Worm (Caenorhabditis elegans) whole organism, late embryonic: ENCODE measurements around the gene paqr-2.
A peak's percentile ranks its signal among the peaks of the same experiment; 100 is the strongest.

ENCODE experiments used
- C08G9.2 ChIP-seq: sonication (generic microtip); optimal IDR thresholded peaks from 2 replicates; lab custom pipeline; 2016; ENCODE audit warnings: mild to moderate bottlenecking, missing genetic modification characterization, moderate library complexity, missing compliant biosample characterization
- T23F11.4 ChIP-seq: fragments of 200-800 bp; sonication (Bioruptor generic); optimal IDR thresholded peaks from 2 replicates; lab custom pipeline; 2018; ENCODE audit warnings: mild to moderate bottlenecking, missing genetic modification characterization, missing compliant biosample characterization
- Y22D7AL.16 ChIP-seq: sonication (generic microtip); optimal IDR thresholded peaks from 2 replicates; lab custom pipeline; 2016; ENCODE audit warnings: missing genetic modification characterization, missing compliant biosample characterization
- ahr-1 ChIP-seq: sonication (generic microtip); optimal IDR thresholded peaks from 2 replicates; lab custom pipeline; 2016; ENCODE audit warnings: missing genetic modification characterization, missing compliant biosample characterization
- ama-1 ChIP-seq: fragments of 150-350 bp; optimal IDR thresholded peaks from 2 replicates; lab custom pipeline; 2014
- ceh-2 ChIP-seq: sonication (generic microtip); optimal IDR thresholded peaks from 2 replicates; lab custom pipeline; 2016; ENCODE audit warnings: missing genotype, missing genetic modification characterization, missing compliant biosample characterization
- ceh-22 ChIP-seq: sonication (generic microtip); optimal IDR thresholded peaks from 2 replicates; lab custom pipeline; 2017; ENCODE audit warnings: missing biosample characterization, missing genetic modification characterization
- ceh-24 ChIP-seq: sonication (generic microtip); optimal IDR thresholded peaks from 2 replicates; lab custom pipeline; 2016; ENCODE audit warnings: mild to moderate bottlenecking, missing genetic modification characterization, missing compliant biosample characterization
- ceh-45 ChIP-seq: fragments of 200-800 bp; sonication (Bioruptor generic); IDR thresholded peaks from 2 replicates; pipeline ENCODE4 v1.3.6; 2022; ENCODE audit warnings: missing genetic modification reagents, missing genetic modification characterization, missing compliant biosample characterization
- ceh-6 ChIP-seq: fragments of 200-800 bp; sonication (Bioruptor generic); optimal IDR thresholded peaks from 2 replicates; lab custom pipeline; 2018; ENCODE audit warnings: mild to moderate bottlenecking, missing genetic modification characterization, missing compliant biosample characterization
- ceh-9 ChIP-seq: sonication (generic microtip); optimal IDR thresholded peaks from 2 replicates; lab custom pipeline; 2016; ENCODE audit warnings: mild to moderate bottlenecking, missing genetic modification characterization, inconsistent platforms, missing compliant biosample characterization
- dve-1 ChIP-seq: sonication (generic microtip); optimal IDR thresholded peaks from 2 replicates; lab custom pipeline; 2017; ENCODE audit warnings: antibody characterized with exemption, mild to moderate bottlenecking, missing genetic modification characterization, missing compliant biosample characterization
- elt-2 ChIP-seq: sonication (generic microtip); optimal IDR thresholded peaks from 2 replicates; lab custom pipeline; 2016; ENCODE audit warnings: missing genetic modification reagents, missing genetic modification characterization, missing compliant biosample characterization
- ets-4 ChIP-seq: sonication (generic microtip); optimal IDR thresholded peaks from 2 replicates; lab custom pipeline; 2016; ENCODE audit warnings: missing genetic modification characterization, missing compliant biosample characterization
- eyg-1 ChIP-seq: sonication (generic microtip); optimal IDR thresholded peaks from 2 replicates; lab custom pipeline; 2016; ENCODE audit warnings: missing genotype, missing genetic modification characterization, missing compliant biosample characterization
- fax-1 ChIP-seq: sonication (generic microtip); optimal IDR thresholded peaks from 2 replicates; lab custom pipeline; 2016; ENCODE audit warnings: missing genotype, missing genetic modification characterization, missing compliant biosample characterization
- fkh-10 ChIP-seq: fragments of 150-350 bp; optimal IDR thresholded peaks from 2 replicates; lab custom pipeline; 2014; ENCODE audit warnings: missing biosample characterization, missing genetic modification reagents, missing genetic modification characterization
- hlh-15 ChIP-seq: sonication (generic microtip); optimal IDR thresholded peaks from 2 replicates; lab custom pipeline; 2016; ENCODE audit warnings: missing genetic modification characterization, missing compliant biosample characterization
- hlh-6 ChIP-seq: sonication (generic microtip); optimal IDR thresholded peaks from 2 replicates; lab custom pipeline; 2016; ENCODE audit warnings: missing genotype, missing genetic modification characterization, missing compliant biosample characterization
- hlh-8 ChIP-seq: sonication (generic microtip); optimal IDR thresholded peaks from 2 replicates; lab custom pipeline; 2016; ENCODE audit warnings: missing genotype, missing genetic modification characterization, missing compliant biosample characterization
- lim-6 ChIP-seq: sonication (generic microtip); optimal IDR thresholded peaks from 2 replicates; lab custom pipeline; 2016; ENCODE audit warnings: missing genetic modification characterization, missing compliant biosample characterization
- lin-11 ChIP-seq: fragments of 200-800 bp; sonication (Bioruptor generic); optimal IDR thresholded peaks from 2 replicates; lab custom pipeline; 2018; ENCODE audit warnings: mild to moderate bottlenecking, missing genetic modification characterization, missing compliant biosample characterization
- madf-2 ChIP-seq: sonication (generic microtip); optimal IDR thresholded peaks from 2 replicates; lab custom pipeline; 2017; ENCODE audit warnings: missing genetic modification characterization, missing compliant biosample characterization
- nfya-1 ChIP-seq: sonication (generic microtip); optimal IDR thresholded peaks from 2 replicates; lab custom pipeline; 2017; ENCODE audit warnings: missing genetic modification characterization, mild to moderate bottlenecking, missing compliant biosample characterization, antibody characterized with exemption, moderate library complexity
- npax-4 ChIP-seq: sonication (generic microtip); optimal IDR thresholded peaks from 2 replicates; lab custom pipeline; 2016; ENCODE audit warnings: missing genetic modification characterization, missing compliant biosample characterization
- odd-2 ChIP-seq: sonication (generic microtip); optimal IDR thresholded peaks from 2 replicates; lab custom pipeline; 2017; ENCODE audit warnings: antibody characterized with exemption, mild to moderate bottlenecking, missing genetic modification characterization, missing compliant biosample characterization
- pat-9 ChIP-seq: fragments of 200-800 bp; sonication (Bioruptor generic); optimal IDR thresholded peaks from 2 replicates; lab custom pipeline; 2018; ENCODE audit warnings: mild to moderate bottlenecking, missing genetic modification characterization, moderate library complexity, missing compliant biosample characterization
- pha-2 ChIP-seq: sonication (generic microtip); optimal IDR thresholded peaks from 2 replicates; lab custom pipeline; 2017; ENCODE audit warnings: mild to moderate bottlenecking, missing genetic modification characterization, missing compliant biosample characterization
- pha-4 ChIP-seq: fragments of 150-350 bp; optimal IDR thresholded peaks from 2 replicates; lab custom pipeline; 2018; ENCODE audit warnings: missing biosample characterization, missing genetic modification reagents, missing genetic modification characterization
- pqm-1 ChIP-seq: sonication (generic microtip); optimal IDR thresholded peaks from 2 replicates; lab custom pipeline; 2016; ENCODE audit warnings: missing genetic modification characterization, missing compliant biosample characterization
- rnt-1 ChIP-seq: sonication (generic microtip); optimal IDR thresholded peaks from 2 replicates; lab custom pipeline; 2016; ENCODE audit warnings: missing genetic modification characterization, missing compliant biosample characterization
- sdc-2 ChIP-seq: sonication (generic microtip); optimal IDR thresholded peaks from 2 replicates; lab custom pipeline; 2016; ENCODE audit warnings: missing genotype, missing genetic modification characterization, missing compliant biosample characterization
- sox-2 ChIP-seq: fragments of 200-800 bp; sonication (Bioruptor generic); IDR thresholded peaks from 2 replicates; pipeline ENCODE4 v1.3.6; 2022; ENCODE audit warnings: missing genetic modification reagents, missing genetic modification characterization, missing compliant biosample characterization
- sox-4 ChIP-seq: sonication (generic microtip); optimal IDR thresholded peaks from 2 replicates; lab custom pipeline; 2017; ENCODE audit warnings: mild to moderate bottlenecking, missing genetic modification characterization, inconsistent platforms, missing compliant biosample characterization
- tbx-7 ChIP-seq: sonication (generic microtip); optimal IDR thresholded peaks from 2 replicates; lab custom pipeline; 2016; ENCODE audit warnings: missing genotype, missing genetic modification characterization, missing compliant biosample characterization
- ttx-3 ChIP-seq: sonication (generic microtip); optimal IDR thresholded peaks from 2 replicates; lab custom pipeline; 2016; ENCODE audit warnings: missing genetic modification reagents, missing genetic modification characterization, missing compliant biosample characterization
- unc-3 ChIP-seq, 2 experiments: fragments of 200-800 bp in 1 of 2; sonication (Bioruptor generic) in 1 of 2; sonication (generic microtip) in 1 of 2; conservative IDR thresholded peaks in 1 of 2; optimal IDR thresholded peaks in 1 of 2; 2 replicates each; pipeline versions ENCODE4 v1.3.6 to Lab custom; 2016 to 2022; ENCODE audit warnings: missing compliant biosample characterization in 2 of 2, missing genetic modification characterization in 2 of 2, missing genetic modification reagents in 1 of 2
- unc-42 ChIP-seq: sonication (generic microtip); optimal IDR thresholded peaks from 2 replicates; lab custom pipeline; 2016; ENCODE audit warnings: missing genotype, missing genetic modification characterization, missing compliant biosample characterization
- unc-55 ChIP-seq: sonication (generic microtip); optimal IDR thresholded peaks from 2 replicates; lab custom pipeline; 2017; ENCODE audit warnings: missing biosample characterization, missing genetic modification reagents, missing genetic modification characterization
- zip-5 ChIP-seq: sonication (generic microtip); optimal IDR thresholded peaks from 2 replicates; lab custom pipeline; 2016; ENCODE audit warnings: missing genetic modification characterization, missing compliant biosample characterization

The paqr-2 gene

ce11 chrIII:5407588-5407987 is 27.9 kb upstream of the paqr-2 start, which contains the start of gene W03A5.1:
TSS of gene W03A5.1 (plus strand) at chrIII:5407888.
- TF ChIP-seq npax-4 (tag; lab: Kevin White, UChicago) = no peak
- TF ChIP-seq elt-2 = no peak
- no peak for TF ChIP-seq ceh-2 (tag; lab: Kevin White, UChicago)
- no peak for TF ChIP-seq ceh-45 (GFP tag; lab: Robert Waterston, UW)

DNA sequence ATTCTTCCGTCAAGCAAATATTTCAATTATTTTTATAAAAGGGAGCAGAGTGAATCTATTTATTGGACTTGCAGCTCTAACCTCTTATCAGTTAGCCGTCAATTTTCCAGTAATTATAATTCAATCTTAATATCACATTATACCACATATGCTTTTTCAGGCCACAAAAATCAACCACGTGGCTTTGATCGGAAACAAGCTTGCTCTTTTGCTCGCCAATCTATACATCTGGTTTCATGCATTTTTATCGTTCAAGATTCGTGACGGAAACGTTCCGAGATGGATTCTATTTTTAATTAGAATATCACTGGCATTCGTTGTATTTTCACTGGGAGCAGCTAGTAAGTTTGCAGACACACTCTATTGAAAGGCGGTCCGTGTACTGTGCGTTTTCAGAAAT is 27.3 kb upstream of the paqr-2 start:
- TF ChIP-seq dve-1 (tag; lab: Kevin White, UChicago) (no peak), unc-55 (GFP tag; lab: Kevin White, UChicago) (no peak), zip-5 (tag; lab: Kevin White, UChicago) (no peak), lim-6 (tag; lab: Kevin White, UChicago) (no peak), odd-2 (tag; lab: Kevin White, UChicago) (no peak), madf-2 (tag; lab: Kevin White, UChicago) (no peak), ama-1 (no peak), ceh-9 (tag; lab: Kevin White, UChicago) (no peak), hlh-8 (tag; lab: Kevin White, UChicago) (no peak), tbx-7 (no peak), C08G9.2 (tag; lab: Kevin White, UChicago) (no peak), pat-9 (tag; lab: Kevin White, UChicago) (no peak), rnt-1 (tag; lab: Kevin White, UChicago) (no peak), lin-11 (tag; lab: Kevin White, UChicago) (no peak), ets-4 (tag; lab: Kevin White, UChicago) (no peak)

- TF ChIP-seq ahr-1 (tag; lab: Kevin White, UChicago) (no peak), ceh-45 (GFP tag; lab: Robert Waterston, UW) (no peak), pha-4 (no peak), ceh-22 (tag; lab: Kevin White, UChicago) (no peak), ceh-2 (tag; lab: Kevin White, UChicago) (no peak), pha-2 (tag; lab: Kevin White, UChicago) (no peak), ttx-3 (tag; lab: Kevin White, UChicago) (no peak), Y22D7AL.16 (tag; lab: Kevin White, UChicago) (no peak), npax-4 (tag; lab: Kevin White, UChicago) (no peak), ama-1 (no peak), pqm-1 (tag; lab: Kevin White, UChicago) (no peak), unc-42 (tag; lab: Kevin White, UChicago) (no peak), fkh-10 (no peak), unc-3 (GFP tag; conservative IDR thresholded peaks at IDR 0.05; lab: Robert Waterston, UW) (no peak), unc-3 (tag; optimal IDR thresholded peaks at IDR 0.05; lab: Kevin White, UChicago) (no peak), unc-55 (GFP tag; lab: Kevin White, UChicago) (no peak), lim-6 (tag; lab: Kevin White, UChicago) (no peak), sox-2 (GFP tag; lab: Robert Waterston, UW) (no peak), hlh-6 (tag; lab: Kevin White, UChicago) (no peak), ceh-24 (tag; lab: Kevin White, UChicago) (no peak)
Observed at ce11 chrIII:5406314-5406713, 26.6 kb upstream of the paqr-2 start.

- TF ChIP-seq nfya-1 (tag; lab: Kevin White, UChicago) (peak; percentile 41), pha-2 (tag; lab: Kevin White, UChicago) (no peak)
Observed at ce11 chrIII:5405628-5406084, 25.9 kb upstream of the paqr-2 start, which contains the start of the genes W03A5.2 and Y32H12A.8. TSS of gene W03A5.2 (plus strand) at chrIII:5406034. TSS of gene Y32H12A.8 (minus strand) at chrIII:5406037.

ce11 chrIII:5404998-5405397 is 25.3 kb upstream of the paqr-2 start:
- TF ChIP-seq ceh-6 (GFP tag; lab: Kevin White, UChicago) (no peak), eyg-1 (tag; lab: Kevin White, UChicago) (no peak), pha-4 (no peak), ets-4 (tag; lab: Kevin White, UChicago) (no peak), pqm-1 (tag; lab: Kevin White, UChicago) (no peak), lim-6 (tag; lab: Kevin White, UChicago) (no peak), unc-42 (tag; lab: Kevin White, UChicago) (no peak), sdc-2 (no peak), sox-4 (tag; lab: Kevin White, UChicago) (no peak), lin-11 (tag; lab: Kevin White, UChicago) (no peak), T23F11.4 (GFP tag; lab: Kevin White, UChicago) (no peak), Y22D7AL.16 (tag; lab: Kevin White, UChicago) (no peak), hlh-15 (tag; lab: Kevin White, UChicago) (no peak), fax-1 (no peak)
- TF ChIP-seq, all 69 proteins: peak for 0
